Fruit fly (Drosophila melanogaster): ENCODE data around the gene CG14391.

Gene CG14391

dm6 chr3R:12722392-12722914 lies 27.8 kb upstream of the CG14391 start, which contains the start of gene Men (continued):
- TF ChIP-seq CkIIα-i1 (GFP tag; IDR thresholded peaks at IDR 0.05) (no peak), Sox102F (GFP tag; optimal IDR thresholded peaks at IDR 0.05) (peak; percentile 73)

- TF ChIP-seq wor (GFP tag; IDR thresholded peaks at IDR 0.05): no peak
- no peak for TF ChIP-seq fd64A (GFP tag; optimal IDR thresholded peaks at IDR 0.05)
- peak; percentile 98 for TF ChIP-seq exex (tag; optimal IDR thresholded peaks at IDR 0.05)
- no peak for TF ChIP-seq tll (GFP tag; optimal IDR thresholded peaks at IDR 0.05)
- TF ChIP-seq CG15696 (tag; optimal IDR thresholded peaks at IDR 0.05): no peak
- no peak for TF ChIP-seq twi (tag; optimal IDR thresholded peaks at IDR 0.05)
- no peak for TF ChIP-seq Eip74EF (GFP tag; optimal IDR thresholded peaks at IDR 0.05)
- TF ChIP-seq NC2α (GFP tag; optimal IDR thresholded peaks at IDR 0.05): no peak
- peak; percentile 22 for TF ChIP-seq cwo (GFP tag; optimal IDR thresholded peaks at IDR 0.05)
- TF ChIP-seq pita (GFP tag; optimal IDR thresholded peaks at IDR 0.05): no peak
- TF ChIP-seq CG6175 (GFP tag; IDR thresholded peaks at IDR 0.05): no peak
- no peak for TF ChIP-seq CG6813 (GFP tag; optimal IDR thresholded peaks at IDR 0.05)
- TF ChIP-seq CG18262 (tag; optimal IDR thresholded peaks at IDR 0.05): no peak
- no peak for TF ChIP-seq CG13123 (GFP tag; optimal IDR thresholded peaks at IDR 0.05)
- peak; percentile 62 for TF ChIP-seq Med (GFP tag)
- TF ChIP-seq MBD-R2 (GFP tag; IDR thresholded peaks at IDR 0.05): no peak
- peak in 1 of 2 experiments; percentile 0 for TF ChIP-seq crp (GFP tag; optimal IDR thresholded peaks at IDR 0.05)
- TF ChIP-seq CG3995 (GFP tag; optimal IDR thresholded peaks at IDR 0.05): no peak
- TF ChIP-seq PHDP (tag; optimal IDR thresholded peaks at IDR 0.05): peak; percentile 6
- TF ChIP-seq Hand (GFP tag; optimal IDR thresholded peaks at IDR 0.05): no peak
- TF ChIP-seq CG11723 (GFP tag; optimal IDR thresholded peaks at IDR 0.05): no peak
- TF ChIP-seq psq (GFP tag; optimal IDR thresholded peaks at IDR 0.05): no peak
- no peak for TF ChIP-seq Dbx (GFP tag; IDR thresholded peaks at IDR 0.05)
- TF ChIP-seq stc (GFP tag; IDR thresholded peaks at IDR 0.05): no peak
- TF ChIP-seq Dad (GFP tag; optimal IDR thresholded peaks at IDR 0.05): no peak
- TF ChIP-seq disco-r (GFP tag; optimal IDR thresholded peaks at IDR 0.05): no peak
- TF ChIP-seq Sox102F (GFP tag; optimal IDR thresholded peaks at IDR 0.05): no peak
- TF ChIP-seq CG2875 (GFP tag; optimal IDR thresholded peaks at IDR 0.05): no peak
- TF ChIP-seq D19A (tag; optimal IDR thresholded peaks at IDR 0.05): peak; percentile 5
- no peak for TF ChIP-seq CG34224 (GFP tag; IDR thresholded peaks at IDR 0.05; ENCODE audit: partially characterized antibody)
- no peak for TF ChIP-seq Hey (tag; optimal IDR thresholded peaks at IDR 0.05)
- no peak for TF ChIP-seq CG3163 (GFP tag; optimal IDR thresholded peaks at IDR 0.05)
- TF ChIP-seq Ets65A (GFP tag): no peak
- TF ChIP-seq Ets97D (GFP tag; optimal IDR thresholded peaks at IDR 0.05): no peak
- TF ChIP-seq CG8290 (GFP tag; optimal IDR thresholded peaks at IDR 0.05): no peak
- TF ChIP-seq CG8290 (tag; optimal IDR thresholded peaks at IDR 0.05): peak in 1 of 2 experiments; percentile 56
- TF ChIP-seq CG2678 (tag; optimal IDR thresholded peaks at IDR 0.05): peak; percentile 29
- TF ChIP-seq Neu2 (GFP tag; optimal IDR thresholded peaks at IDR 0.05; ENCODE audit: borderline replicate concordance): no peak
- no peak for TF ChIP-seq eyg (GFP tag; optimal IDR thresholded peaks at IDR 0.05)
- no peak for TF ChIP-seq Vsx1 (GFP tag; optimal IDR thresholded peaks at IDR 0.05)
- TF ChIP-seq fd102C (GFP tag; optimal IDR thresholded peaks at IDR 0.05): no peak
- TF ChIP-seq CG1529 (GFP tag; optimal IDR thresholded peaks at IDR 0.05): no peak
- no peak for TF ChIP-seq CG18599 (GFP tag; optimal IDR thresholded peaks at IDR 0.05)
- TF ChIP-seq mirr (GFP tag; optimal IDR thresholded peaks at IDR 0.05): peak; percentile 56
- no peak for TF ChIP-seq MTF-1 (GFP tag; optimal IDR thresholded peaks at IDR 0.05; ENCODE audit: borderline replicate concordance)
Measured at dm6 chr3R:12720344-12721200, 25.9 kb upstream of the CG14391 start.
